Worm (Caenorhabditis elegans) whole organism, dauer: ENCODE data around the gene cct-7.

Experiments
- unc-62 ChIP-seq: sonication (generic microtip); optimal IDR thresholded peaks from 2 replicates; lab custom pipeline; 2017; ENCODE audit warnings: missing biosample characterization, missing genetic modification reagents, missing genetic modification characterization

cct-7 gene

DNA sequence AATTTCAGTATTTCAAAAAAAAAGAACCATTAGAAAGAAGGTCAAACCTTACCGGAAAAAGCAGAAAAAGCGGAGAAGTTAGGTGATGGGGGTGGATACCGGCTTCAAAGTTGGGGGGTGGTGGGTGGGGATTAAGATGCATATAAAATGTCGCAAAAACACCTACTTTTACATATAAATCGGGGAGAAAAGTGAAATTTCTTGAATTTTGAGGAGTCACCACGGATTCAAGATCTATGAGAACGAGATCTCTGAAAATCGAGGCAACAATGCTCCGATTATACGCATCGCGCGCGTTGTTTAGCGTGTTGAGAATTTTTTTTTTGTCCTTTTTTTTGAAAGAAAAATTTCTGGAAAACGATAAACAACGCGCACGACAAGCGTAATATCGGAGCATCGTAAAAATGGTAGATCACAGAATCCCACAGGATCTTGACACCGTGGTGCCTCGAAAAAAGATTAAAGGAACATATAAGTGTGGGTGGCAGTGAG lies 3.5 kb downstream of the cct-7 start:
- no peak for TF ChIP-seq unc-62 (GFP tag; lab: Kevin White, UChicago)

DNA sequence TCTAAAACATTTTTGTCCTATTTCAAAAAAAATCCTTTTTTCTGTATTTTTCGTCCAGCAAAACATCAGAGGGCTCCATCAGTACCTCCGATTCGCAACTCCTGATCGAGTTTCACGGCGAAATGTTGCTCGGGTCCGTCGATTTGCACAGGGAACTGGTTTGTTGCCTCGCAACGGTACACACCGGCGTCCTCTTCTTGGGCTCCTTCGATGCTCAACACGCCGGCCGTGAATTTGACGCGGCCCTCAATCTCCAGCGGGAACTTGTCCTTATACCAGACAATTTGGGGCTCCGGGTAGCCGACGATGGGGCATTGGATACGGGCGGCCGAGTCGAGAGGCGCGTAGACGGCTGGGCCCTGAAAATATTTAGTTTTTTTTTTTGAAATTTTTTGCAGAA lies 6.0 kb downstream of the cct-7 start:
- no peak for TF ChIP-seq unc-62 (GFP tag; lab: Kevin White, UChicago)

DNA sequence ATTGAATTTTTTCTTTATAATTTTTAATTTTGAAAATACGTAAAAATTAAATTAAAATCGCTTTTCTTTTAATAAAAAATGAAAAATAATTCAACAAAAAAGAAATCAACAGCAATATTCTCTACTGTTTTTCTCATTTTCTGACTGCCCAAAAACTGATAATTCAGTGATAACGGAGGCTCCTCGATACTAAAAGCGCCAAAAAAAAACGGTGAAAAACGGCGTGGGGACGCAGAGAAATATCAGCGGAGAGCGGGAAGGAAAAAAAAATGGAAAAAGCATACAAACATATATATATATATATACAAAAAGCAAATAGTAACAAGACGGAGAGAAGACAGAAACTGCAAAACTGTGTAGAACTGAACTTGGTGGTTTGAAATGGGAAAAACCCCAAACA lies 11.1 kb downstream of the cct-7 start:
- no peak for TF ChIP-seq unc-62 (GFP tag; lab: Kevin White, UChicago)

DNA sequence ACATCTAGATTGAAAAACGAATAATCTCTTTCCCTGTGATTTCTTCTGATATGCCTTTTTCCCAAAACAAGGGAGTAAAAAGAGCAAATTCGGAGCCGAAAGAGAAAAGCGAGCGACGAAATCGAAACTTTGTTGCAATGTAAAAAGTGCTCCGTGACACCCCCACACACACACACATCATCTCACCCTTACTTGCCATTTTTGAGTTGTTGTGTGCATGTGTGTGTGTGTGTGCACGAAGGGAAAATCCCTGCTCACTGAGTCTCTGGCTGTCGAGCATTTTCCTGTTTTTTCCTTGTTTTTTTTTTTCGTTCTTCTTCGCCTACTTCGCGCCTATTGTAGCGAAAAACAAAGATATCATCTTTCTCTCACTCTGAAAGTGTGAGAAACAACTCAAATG lies 15.0 kb downstream of the cct-7 start:
- no peak for TF ChIP-seq unc-62 (GFP tag; lab: Kevin White, UChicago)

DNA sequence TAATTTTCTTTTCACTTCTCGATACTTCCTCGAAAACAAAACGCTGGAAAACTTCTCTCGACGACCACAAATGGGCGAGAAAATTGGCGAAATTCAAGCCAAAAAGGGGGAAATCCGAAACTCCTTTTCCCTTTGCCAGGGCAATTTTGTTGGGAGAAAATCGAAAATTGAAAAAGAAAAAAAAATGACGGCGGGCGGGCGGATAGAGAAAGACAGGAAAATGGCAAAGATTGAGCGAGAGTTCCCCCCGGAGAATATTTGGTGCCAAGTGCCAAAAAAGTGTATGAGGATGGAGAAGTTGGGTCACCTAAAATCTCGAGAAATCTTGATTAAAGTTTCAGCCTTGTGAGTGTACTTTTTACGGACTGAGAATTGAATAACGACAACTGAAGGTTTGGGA lies 16.3 kb downstream of the cct-7 start:
- no peak for TF ChIP-seq unc-62 (GFP tag; lab: Kevin White, UChicago)

DNA sequence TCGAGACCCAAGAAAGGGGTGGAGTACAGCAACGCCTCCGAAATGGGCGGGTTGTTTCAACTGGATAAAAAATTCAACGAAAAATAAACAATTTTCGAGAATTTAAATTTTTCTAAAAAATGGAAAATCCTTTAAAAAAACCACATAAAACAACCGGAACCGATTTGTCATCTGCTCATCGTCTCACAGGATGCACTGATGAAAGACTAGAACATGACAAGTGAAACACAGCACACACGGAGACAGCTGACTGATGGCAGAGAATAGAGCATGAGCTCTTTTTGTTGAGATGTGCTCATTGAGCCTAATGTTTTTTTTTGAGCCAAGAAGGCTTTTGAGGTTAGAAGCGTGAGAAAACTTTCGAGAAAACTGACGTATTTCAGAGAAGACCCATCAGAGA lies 17.9 kb downstream of the cct-7 start:
- no peak for TF ChIP-seq unc-62 (GFP tag; lab: Kevin White, UChicago)

DNA sequence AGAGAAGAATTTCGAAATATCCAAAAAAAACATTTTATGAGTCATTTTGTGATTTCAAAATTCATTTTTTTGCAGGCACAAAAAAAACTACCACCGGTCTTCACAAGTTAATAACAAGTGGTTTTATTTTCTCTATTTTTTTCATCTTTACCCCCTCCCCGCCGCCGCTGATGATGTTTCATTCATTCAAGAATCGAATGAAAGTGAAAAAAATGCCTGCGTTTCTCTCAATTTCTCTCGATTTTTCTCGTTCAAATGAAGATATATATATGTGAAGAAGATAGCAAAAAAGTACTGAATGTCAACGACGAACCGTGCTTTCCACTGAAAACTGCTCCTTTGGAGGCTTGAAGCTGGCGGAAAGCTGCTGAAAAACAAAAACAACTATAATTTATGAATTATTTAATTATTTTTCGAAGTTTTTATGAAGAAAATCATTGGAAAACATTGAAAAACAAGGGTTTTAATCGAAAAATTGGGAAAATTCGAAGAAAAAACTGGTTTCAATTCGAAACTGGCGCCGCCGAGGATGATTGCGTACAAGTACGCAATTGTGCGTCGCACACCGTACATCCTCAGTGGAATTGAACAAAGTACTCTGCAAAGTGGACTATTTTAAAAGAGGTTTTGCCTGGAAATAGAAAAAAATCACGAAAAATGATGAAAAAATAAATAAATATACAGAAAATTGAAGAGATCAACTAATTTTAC lies 20.7 kb downstream of the cct-7 start, which contains the start of gene zig-11:
zig-11 (minus strand) TSS at position 373 of the 711 bp plus-strand sequence.
- TF ChIP-seq unc-62 (GFP tag; lab: Kevin White, UChicago), result no peak

DNA sequence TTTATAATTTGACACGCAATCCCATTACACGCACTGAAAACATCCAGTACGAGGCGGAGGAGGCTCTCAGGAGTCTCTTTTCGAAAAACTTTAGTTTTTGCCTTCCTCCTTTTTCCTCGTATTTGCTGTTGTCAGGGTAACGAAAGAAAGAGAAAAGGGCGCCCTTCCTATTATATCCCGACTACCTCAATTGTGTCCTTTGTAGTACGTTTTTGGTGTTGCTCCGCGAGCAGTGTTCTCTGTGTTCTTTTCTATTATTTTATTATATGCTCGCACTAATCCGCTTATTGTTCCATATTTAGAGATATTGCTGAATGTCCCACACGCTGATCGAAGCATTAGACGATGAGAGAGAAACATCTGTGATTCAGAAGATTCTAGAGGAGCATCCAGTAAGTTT lies 23.4 kb downstream of the cct-7 start, which contains the start of gene nphp-2:
nphp-2 (plus strand) TSS at position 301 of the 400 bp plus-strand sequence.
- TF ChIP-seq unc-62 (GFP tag; lab: Kevin White, UChicago), result no peak

DNA sequence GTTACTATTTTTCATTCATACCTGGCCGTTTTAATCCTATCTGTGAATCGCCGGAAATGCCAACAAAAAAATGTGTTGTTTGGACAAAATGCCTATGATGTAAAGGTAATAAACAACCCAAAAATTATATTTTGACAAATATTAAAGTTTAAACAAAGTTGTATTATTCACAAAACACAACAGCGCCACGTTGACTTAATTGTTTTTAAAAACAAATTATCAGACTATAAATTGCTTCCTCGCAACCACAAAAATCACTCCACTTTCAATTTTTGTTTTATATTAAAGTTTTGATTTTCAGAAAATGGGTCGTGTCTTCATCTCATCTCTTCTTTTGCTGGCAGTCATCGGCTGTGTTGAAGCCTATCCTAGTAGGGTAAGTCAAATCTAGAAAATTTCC lies 35.3 kb downstream of the cct-7 start, which contains the start of gene Y32G9A.5:
Y32G9A.5 (plus strand) TSS at position 301 of the 400 bp plus-strand sequence.
- TF ChIP-seq unc-62 (GFP tag; lab: Kevin White, UChicago), result no peak

DNA sequence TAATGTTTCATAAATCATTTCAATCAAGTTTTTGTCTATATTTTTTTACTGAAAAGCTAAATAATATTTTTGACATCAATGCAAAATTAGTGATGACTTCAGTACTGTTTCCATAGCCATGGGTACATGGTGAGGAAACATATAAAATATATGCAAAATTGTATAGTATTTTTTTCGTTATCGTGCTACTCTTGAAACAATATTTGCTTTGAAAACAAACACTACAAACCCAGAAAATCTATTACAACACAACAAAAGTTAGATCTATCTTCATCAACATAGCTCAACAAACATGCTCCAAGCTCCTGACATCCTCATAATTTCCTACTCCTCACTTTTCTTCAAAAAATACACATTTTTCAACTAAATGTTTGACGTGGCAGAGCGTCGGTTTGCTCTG lies 36.5 kb downstream of the cct-7 start, which contains the start of gene srp-3:
srp-3 (plus strand) TSS at position 301 of the 400 bp plus-strand sequence.
- TF ChIP-seq unc-62 (GFP tag; lab: Kevin White, UChicago), result no peak

DNA sequence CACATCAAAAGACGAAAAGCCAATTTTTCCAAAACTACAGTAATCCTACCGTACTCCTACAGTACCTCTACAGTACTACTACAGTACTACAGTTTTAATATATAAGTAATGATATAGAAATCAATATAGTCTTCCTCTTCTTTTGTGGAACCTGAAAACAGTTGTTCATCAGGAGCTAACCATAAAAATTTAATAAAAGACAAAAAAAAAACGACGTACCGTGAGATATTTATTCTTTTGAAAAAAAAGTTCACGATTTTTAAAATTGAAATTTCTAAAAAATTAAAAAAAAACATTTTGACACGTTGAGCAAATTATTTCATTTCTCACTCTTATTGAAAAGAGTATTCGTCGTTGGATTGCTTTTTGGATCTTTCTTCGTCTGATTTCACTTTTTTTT lies 39.1 kb downstream of the cct-7 start, which contains the start of gene Y32G9A.3:
Y32G9A.3 (plus strand) TSS at position 301 of the 400 bp plus-strand sequence.
- no peak for TF ChIP-seq unc-62 (GFP tag; lab: Kevin White, UChicago)

DNA sequence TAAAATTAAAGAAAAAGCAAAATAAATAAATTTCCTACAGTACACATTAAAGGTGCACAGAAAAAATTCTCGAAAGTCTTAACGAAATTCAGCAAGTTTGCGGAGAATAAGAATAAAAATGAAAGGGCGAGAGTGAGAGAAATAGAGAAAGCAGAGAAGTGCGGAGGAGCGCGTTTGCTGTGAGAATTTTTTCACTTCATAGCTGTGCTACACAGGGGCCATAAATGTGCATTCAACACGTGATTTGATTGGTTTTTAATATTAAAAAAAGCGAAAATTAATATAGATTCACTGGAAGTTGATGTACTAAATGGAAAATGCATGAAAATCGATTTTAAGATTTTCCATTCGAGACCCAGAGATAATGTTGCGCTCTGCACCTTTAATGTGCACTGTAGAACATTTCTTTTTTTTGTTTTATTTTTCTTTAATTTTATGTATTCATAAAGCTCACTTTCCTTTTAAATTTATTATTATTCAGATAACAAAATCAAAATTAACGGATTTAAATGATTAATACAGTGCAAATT lies 46.0 kb downstream of the cct-7 start, which contains the start of gene Y32G9A.2:
Y32G9A.2 (plus strand) TSS at position 480 of the 530 bp plus-strand sequence.
- TF ChIP-seq unc-62 (GFP tag; lab: Kevin White, UChicago), result no peak

DNA sequence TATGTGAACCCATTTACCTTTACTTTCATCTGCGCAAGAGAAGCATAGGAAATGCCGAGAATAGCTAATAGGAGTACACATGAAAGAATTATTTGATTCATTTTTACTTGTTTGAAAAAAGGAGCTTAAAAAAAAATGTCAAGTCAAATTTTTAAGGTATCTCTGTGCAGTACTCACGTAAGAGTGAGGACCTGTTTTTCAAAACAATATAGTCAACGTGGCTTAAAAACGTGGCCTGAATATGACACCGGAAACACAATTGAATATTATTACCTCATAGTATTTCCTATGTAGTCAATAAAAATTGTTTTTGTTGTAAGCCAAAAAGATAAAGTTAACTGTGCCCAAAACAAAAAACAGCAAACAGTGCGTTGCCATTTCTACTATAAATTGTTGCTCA lies 48.1 kb downstream of the cct-7 start, which contains the start of gene Y32G9A.12:
Y32G9A.12 (minus strand) TSS at position 101 of the 400 bp plus-strand sequence.
- no peak for TF ChIP-seq unc-62 (GFP tag; lab: Kevin White, UChicago)

DNA sequence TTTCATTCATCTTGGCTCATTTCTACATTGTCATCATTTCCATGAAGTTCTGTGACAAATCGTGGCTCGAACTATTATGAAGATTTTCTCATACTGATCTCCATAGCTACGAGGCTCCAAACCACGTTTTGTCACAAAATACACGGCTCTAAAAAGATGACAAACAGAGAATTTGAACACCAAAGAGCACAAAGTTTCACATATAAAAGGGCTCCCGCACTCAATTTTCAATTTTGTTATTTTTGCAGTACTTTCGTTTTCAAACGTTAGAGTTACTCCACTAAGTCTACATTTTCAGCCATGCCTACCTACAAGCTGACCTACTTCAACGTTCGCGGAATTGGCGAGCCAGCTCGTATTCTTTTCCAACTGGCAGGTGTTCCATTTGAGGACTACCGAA lies 49.3 kb downstream of the cct-7 start, which contains the start of gene gst-37:
gst-37 (plus strand) TSS at position 301 of the 400 bp plus-strand sequence.
- no peak for TF ChIP-seq unc-62 (GFP tag; lab: Kevin White, UChicago)
